Worm (Caenorhabditis elegans) whole organism, L2 larva: ENCODE results near the gene nhr-192.

Experiments
- C34F6.9 ChIP-seq: fragments of 150-350 bp; optimal IDR thresholded peaks from 2 replicates; lab custom pipeline; 2014; ENCODE audit warnings: missing biosample characterization, missing genetic modification characterization
- R02D3.7 ChIP-seq: fragments of 150-350 bp; optimal IDR thresholded peaks from 2 replicates; lab custom pipeline; 2014; ENCODE audit warnings: missing biosample characterization, missing genetic modification characterization
- Y55F3AM.14 ChIP-seq: fragments of 200-800 bp; sonication (Bioruptor generic); optimal IDR thresholded peaks from 2 replicates; lab custom pipeline; 2018; ENCODE audit warnings: mild to moderate bottlenecking, missing genetic modification characterization, missing compliant biosample characterization
- ZK546.5 ChIP-seq: sonication (generic microtip); optimal IDR thresholded peaks from 2 replicates; lab custom pipeline; 2017; ENCODE audit warnings: missing biosample characterization, missing genetic modification characterization
- aly-2 ChIP-seq: fragments of 150-350 bp; optimal IDR thresholded peaks from 2 replicates; lab custom pipeline; 2014; ENCODE audit warnings: missing biosample characterization, missing genetic modification characterization
- ama-1 ChIP-seq: fragments of 150-350 bp; optimal IDR thresholded peaks from 2 replicates; lab custom pipeline; 2018; ENCODE audit warnings: inconsistent platforms
- blmp-1 ChIP-seq: sonication (generic microtip); optimal IDR thresholded peaks from 2 replicates; lab custom pipeline; 2017; ENCODE audit warnings: missing genetic modification characterization, mild to moderate bottlenecking, missing compliant biosample characterization, antibody characterized with exemption, moderate library complexity; ENCODE audit not compliant: insufficient read depth
- ceh-16 ChIP-seq: fragments of 150-350 bp; optimal IDR thresholded peaks from 2 replicates; lab custom pipeline; 2014; ENCODE audit warnings: missing biosample characterization, missing genetic modification characterization
- ceh-82 ChIP-seq: fragments of 150-350 bp; optimal IDR thresholded peaks from 2 replicates; lab custom pipeline; 2014; ENCODE audit warnings: missing biosample characterization, missing genetic modification characterization
- crh-2 ChIP-seq: sonication (generic microtip); optimal IDR thresholded peaks from 2 replicates; lab custom pipeline; 2017; ENCODE audit warnings: missing biosample characterization, missing genetic modification characterization
- dmd-4 ChIP-seq: sonication (generic microtip); optimal IDR thresholded peaks from 2 replicates; lab custom pipeline; 2017; ENCODE audit warnings: missing biosample characterization, missing genetic modification characterization
- egl-27 ChIP-seq: sonication (generic microtip); optimal IDR thresholded peaks from 3 replicates; lab custom pipeline; 2017; ENCODE audit warnings: missing biosample characterization, missing genetic modification reagents, missing genetic modification characterization
- elt-1 ChIP-seq: fragments of 150-350 bp; optimal IDR thresholded peaks from 2 replicates; lab custom pipeline; 2014; ENCODE audit warnings: missing biosample characterization, missing genetic modification characterization
- elt-3 ChIP-seq: sonication (generic microtip); optimal IDR thresholded peaks from 2 replicates; lab custom pipeline; 2017; ENCODE audit warnings: missing biosample characterization, missing genetic modification characterization
- fos-1 ChIP-seq: fragments of 150-350 bp; optimal IDR thresholded peaks from 2 replicates; lab custom pipeline; 2014; ENCODE audit warnings: missing biosample characterization, missing genetic modification characterization
- gmeb-1 ChIP-seq: fragments of 150-350 bp; optimal IDR thresholded peaks from 2 replicates; lab custom pipeline; 2014; ENCODE audit warnings: missing biosample characterization, missing genetic modification characterization
- lin-13 ChIP-seq: fragments of 150-350 bp; optimal IDR thresholded peaks from 2 replicates; lab custom pipeline; 2014; ENCODE audit warnings: missing biosample characterization, missing genetic modification reagents, missing genetic modification characterization
- lsy-2 ChIP-seq, 2 experiments: fragments of 150-350 bp in 1 of 2; sonication (generic microtip) in 1 of 2; optimal IDR thresholded peaks; 2 replicates each; lab custom pipeline; 2014 to 2017; ENCODE audit warnings: missing biosample characterization in 2 of 2, missing genetic modification characterization in 2 of 2
- mab-5 ChIP-seq: fragments of 150-350 bp; optimal IDR thresholded peaks from 2 replicates; lab custom pipeline; 2014; ENCODE audit warnings: missing biosample characterization, missing genetic modification characterization
- mbf-1 ChIP-seq: sonication (generic microtip); optimal IDR thresholded peaks from 2 replicates; lab custom pipeline; 2017; ENCODE audit warnings: missing biosample characterization, missing genetic modification characterization
- mdl-1 ChIP-seq, 2 experiments: fragments of 150-350 bp in 1 of 2; sonication (generic microtip) in 1 of 2; optimal IDR thresholded peaks; 2 replicates each; lab custom pipeline; 2017; ENCODE audit warnings: missing biosample characterization in 2 of 2, missing genetic modification characterization in 2 of 2
- nhr-12 ChIP-seq: fragments of 150-350 bp; optimal IDR thresholded peaks from 2 replicates; lab custom pipeline; 2014; ENCODE audit warnings: missing biosample characterization, missing genetic modification characterization
- nhr-129 ChIP-seq: fragments of 150-350 bp; optimal IDR thresholded peaks from 2 replicates; lab custom pipeline; 2014; ENCODE audit warnings: missing biosample characterization, missing genetic modification characterization
- nhr-23 ChIP-seq: fragments of 150-350 bp; optimal IDR thresholded peaks from 2 replicates; lab custom pipeline; 2014; ENCODE audit warnings: missing biosample characterization, missing genetic modification reagents, missing genetic modification characterization
- nhr-237 ChIP-seq: fragments of 150-350 bp; optimal IDR thresholded peaks from 2 replicates; lab custom pipeline; 2014; ENCODE audit warnings: missing biosample characterization, missing genetic modification characterization
- nhr-25 ChIP-seq: fragments of 150-350 bp; sonication (generic microtip); optimal IDR thresholded peaks from 3 replicates; lab custom pipeline; 2014; ENCODE audit warnings: missing biosample characterization, missing genetic modification characterization
- nhr-6 ChIP-seq: fragments of 150-350 bp; optimal IDR thresholded peaks from 2 replicates; lab custom pipeline; 2014; ENCODE audit warnings: missing biosample characterization, missing genetic modification characterization
- nhr-77 ChIP-seq: fragments of 150-350 bp; optimal IDR thresholded peaks from 2 replicates; lab custom pipeline; 2014; ENCODE audit warnings: missing biosample characterization, missing genetic modification characterization
- sem-4 ChIP-seq: fragments of 150-350 bp; optimal IDR thresholded peaks from 2 replicates; lab custom pipeline; 2014; ENCODE audit warnings: missing biosample characterization, missing genetic modification reagents, missing genetic modification characterization
- skn-1 ChIP-seq: sonication (generic microtip); optimal IDR thresholded peaks from 2 replicates; lab custom pipeline; 2017; ENCODE audit warnings: missing biosample characterization, missing genetic modification characterization
- sma-3 ChIP-seq: sonication (generic microtip); optimal IDR thresholded peaks from 2 replicates; lab custom pipeline; 2016; ENCODE audit warnings: missing genetic modification reagents, missing genetic modification characterization, missing compliant biosample characterization
- sma-9 ChIP-seq, 2 experiments: fragments of 150-350 bp in 1 of 2; sonication (generic microtip) in 1 of 2; optimal IDR thresholded peaks; 2 replicates each; lab custom pipeline; 2014 to 2016; ENCODE audit warnings: missing genetic modification characterization in 2 of 2, mild to moderate bottlenecking in 1 of 2, missing biosample characterization in 1 of 2, missing compliant biosample characterization in 1 of 2, missing genetic modification reagents in 1 of 2, moderate library complexity in 1 of 2
- snpc-4 ChIP-seq: fragments of 150-350 bp; optimal IDR thresholded peaks from 2 replicates; lab custom pipeline; 2014; ENCODE audit warnings: missing biosample characterization, missing genetic modification characterization
- unc-39 ChIP-seq: fragments of 150-350 bp; optimal IDR thresholded peaks from 2 replicates; lab custom pipeline; 2014; ENCODE audit warnings: missing biosample characterization, missing genetic modification characterization
- unc-55 ChIP-seq: fragments of 150-350 bp; sonication (generic microtip); optimal IDR thresholded peaks from 3 replicates; lab custom pipeline; 2014; ENCODE audit warnings: missing biosample characterization, missing genetic modification reagents, missing genetic modification characterization
- unc-62 ChIP-seq: fragments of 150-350 bp; optimal IDR thresholded peaks from 2 replicates; lab custom pipeline; 2014; ENCODE audit warnings: missing biosample characterization, missing genetic modification reagents, missing genetic modification characterization
- ztf-11 ChIP-seq: sonication (generic microtip); optimal IDR thresholded peaks from 2 replicates; lab custom pipeline; 2017; ENCODE audit warnings: missing biosample characterization, missing genetic modification characterization

nhr-192 gene

ce11 chrV:10094374-10094773 lies 23.9 kb upstream of the nhr-192 start, which contains the start of gene srd-49:
Gene srd-49, plus strand, starts transcription at chrV:10094674.
- TF ChIP-seq C34F6.9 (tag; lab: Kevin White, UChicago) = no peak
- TF ChIP-seq ztf-11 (tag; lab: Kevin White, UChicago) = no peak
- no peak for TF ChIP-seq mdl-1 (tag; optimal IDR thresholded peaks at IDR 0.05; lab: Kevin White, UChicago)
- TF ChIP-seq sma-3 (GFP tag; lab: Kevin White, UChicago) = no peak
- TF ChIP-seq unc-62 = no peak
- TF ChIP-seq egl-27 (tag; lab: Kevin White, UChicago) = no peak
- TF ChIP-seq skn-1 = no peak
- TF ChIP-seq lsy-2 (tag; optimal IDR thresholded peaks at IDR 0.05; lab: Kevin White, UChicago) = no peak
- TF ChIP-seq fos-1 (tag; lab: Kevin White, UChicago) = no peak
- no peak for TF ChIP-seq nhr-237 (tag; lab: Kevin White, UChicago)
- no peak for TF ChIP-seq ceh-82 (tag; lab: Kevin White, UChicago)
- TF ChIP-seq elt-3 (tag; lab: Kevin White, UChicago) = no peak
- no peak for TF ChIP-seq ZK546.5 (tag; lab: Kevin White, UChicago)
- no peak for TF ChIP-seq nhr-23
- TF ChIP-seq nhr-6 (tag; lab: Kevin White, UChicago) = no peak
- no peak for TF ChIP-seq sem-4 (tag; lab: Kevin White, UChicago)
- TF ChIP-seq nhr-129 (tag; lab: Kevin White, UChicago) = no peak
- no peak for TF ChIP-seq unc-55 (GFP tag; lab: Kevin White, UChicago)
- no peak for TF ChIP-seq mab-5 (tag; lab: Kevin White, UChicago)
- no peak for TF ChIP-seq R02D3.7 (tag; lab: Kevin White, UChicago)
- TF ChIP-seq, all 48 proteins: peak for 0

ce11 chrV:10091152-10091551 lies 20.7 kb upstream of the nhr-192 start, which contains the start of gene R04B5.11:
Gene R04B5.11, minus strand, starts transcription at chrV:10091252.
- TF ChIP-seq C34F6.9 (tag; lab: Kevin White, UChicago) = no peak
- no peak for TF ChIP-seq egl-27 (tag; lab: Kevin White, UChicago)
- TF ChIP-seq fos-1 (tag; lab: Kevin White, UChicago) = no peak
- no peak for TF ChIP-seq nhr-12 (tag; lab: Kevin White, UChicago)
- TF ChIP-seq crh-2 (tag; lab: Kevin White, UChicago) = no peak
- TF ChIP-seq ZK546.5 (tag; lab: Kevin White, UChicago) = no peak
- no peak for TF ChIP-seq Y55F3AM.14 (GFP tag; lab: Kevin White, UChicago)
- no peak for TF ChIP-seq elt-1 (tag; lab: Kevin White, UChicago)
- TF ChIP-seq sma-3 (GFP tag; lab: Kevin White, UChicago) = no peak
- no peak for TF ChIP-seq mab-5 (tag; lab: Kevin White, UChicago)
- no peak for TF ChIP-seq snpc-4 (tag; lab: Kevin White, UChicago)
- TF ChIP-seq blmp-1 (tag; lab: Kevin White, UChicago) = no peak
- no peak for TF ChIP-seq unc-55 (GFP tag; lab: Kevin White, UChicago)
- no peak for TF ChIP-seq nhr-25
- no peak for TF ChIP-seq gmeb-1 (tag; lab: Kevin White, UChicago)
- no peak for TF ChIP-seq mbf-1

- TF ChIP-seq sma-9 (GFP tag; optimal IDR thresholded peaks at IDR 0.05; lab: Kevin White, UChicago) = no peak
- no peak for TF ChIP-seq sma-9 (tag; optimal IDR thresholded peaks at IDR 0.05; lab: Kevin White, UChicago)
- no peak for TF ChIP-seq mdl-1 (tag; optimal IDR thresholded peaks at IDR 0.05; lab: Kevin White, UChicago)
- no peak for TF ChIP-seq ama-1 (lab: Kevin White, UChicago)
- no peak for TF ChIP-seq ZK546.5 (tag; lab: Kevin White, UChicago)
- no peak for TF ChIP-seq egl-27 (tag; lab: Kevin White, UChicago)
- no peak for TF ChIP-seq ceh-16 (tag; lab: Kevin White, UChicago)
- TF ChIP-seq unc-39 (tag; lab: Kevin White, UChicago) = no peak
- no peak for TF ChIP-seq mbf-1
- TF ChIP-seq aly-2 (tag; lab: Kevin White, UChicago) = no peak
- no peak for TF ChIP-seq blmp-1 (tag; lab: Kevin White, UChicago)
- TF ChIP-seq lsy-2 (tag; optimal IDR thresholded peaks at IDR 0.05; lab: Kevin White, UChicago) = no peak
- no peak for TF ChIP-seq elt-3 (tag; lab: Kevin White, UChicago)
- TF ChIP-seq dmd-4 (tag; lab: Kevin White, UChicago) = no peak
- TF ChIP-seq nhr-25 = no peak
- TF ChIP-seq nhr-77 (tag; lab: Kevin White, UChicago) = no peak
- TF ChIP-seq snpc-4 (tag; lab: Kevin White, UChicago) = no peak
- no peak for TF ChIP-seq elt-1 (tag; lab: Kevin White, UChicago)
- no peak for TF ChIP-seq lin-13
Observed at ce11 chrV:10090461-10090860, 20.0 kb upstream of the nhr-192 start, which contains the start of gene R04B5.7. Gene R04B5.7, minus strand, starts transcription at chrV:10090561.
